Fruit fly (Drosophila melanogaster) whole organism, embryonic: ENCODE data around the gene HisCl1.
A peak's percentile ranks its signal among the peaks of the same experiment; 100 is the strongest.

Source experiments
- CG1024 ChIP-seq: fragments of 200-800 bp; sonication (Bioruptor generic); IDR thresholded peaks from 2 replicates; pipeline ENCODE4 v1.3.6; 2022; ENCODE audit warnings: missing biosample characterization, missing genetic modification characterization
- CG13624 ChIP-seq: fragments of 200-800 bp; sonication (Bioruptor generic); optimal IDR thresholded peaks from 2 replicates; lab custom pipeline; 2016; ENCODE audit warnings: missing biosample characterization, missing genetic modification characterization
- CG17385 ChIP-seq: fragments of 200-800 bp; sonication (Bioruptor generic); optimal IDR thresholded peaks from 3 replicates; lab custom pipeline; 2018; ENCODE audit warnings: missing biosample characterization, mild to moderate bottlenecking, missing genetic modification characterization
- CG2202 ChIP-seq: fragments of 200-800 bp; sonication (Bioruptor generic); optimal IDR thresholded peaks from 2 replicates; lab custom pipeline; 2018; ENCODE audit warnings: missing biosample characterization, mild to moderate bottlenecking, missing genetic modification characterization
- CG2712 ChIP-seq: fragments of 200-800 bp; optimal IDR thresholded peaks from 3 replicates; lab custom pipeline; 2019; ENCODE audit warnings: missing biosample characterization, mild to moderate bottlenecking, missing genetic modification characterization, moderate library complexity
- CG2889 ChIP-seq: fragments of 200-800 bp; sonication (Bioruptor generic); IDR thresholded peaks from 3 replicates; pipeline ENCODE4 v1.3.6; 2022; ENCODE audit warnings: missing biosample characterization, missing genetic modification characterization
- CG30403 ChIP-seq: fragments of 200-800 bp; sonication (Bioruptor generic); optimal IDR thresholded peaks from 3 replicates; lab custom pipeline; 2016; ENCODE audit warnings: missing biosample characterization, missing genetic modification characterization
- CG33557 ChIP-seq: fragments of 200-800 bp; sonication (Bioruptor generic); optimal IDR thresholded peaks from 2 replicates; lab custom pipeline; 2019; ENCODE audit warnings: missing biosample characterization, mild to moderate bottlenecking, missing genetic modification characterization, moderate library complexity
- CG4424 ChIP-seq: fragments of 200-800 bp; sonication (Bioruptor generic); optimal IDR thresholded peaks from 3 replicates; lab custom pipeline; 2016; ENCODE audit warnings: missing biosample characterization, missing genetic modification characterization
- CG7839 ChIP-seq: fragments of 200-800 bp; sonication (Bioruptor generic); optimal IDR thresholded peaks from 3 replicates; lab custom pipeline; 2018; ENCODE audit warnings: missing biosample characterization, mild to moderate bottlenecking, missing genetic modification characterization, moderate library complexity
- CG7928 ChIP-seq: fragments of 200-800 bp; sonication (Bioruptor generic); optimal IDR thresholded peaks from 2 replicates; lab custom pipeline; 2017; ENCODE audit warnings: missing biosample characterization, mild to moderate bottlenecking, missing genetic modification characterization
- CG8478 ChIP-seq: fragments of >200 bp; optimal IDR thresholded peaks from 2 replicates; lab custom pipeline; 2018
- CG9817 ChIP-seq: fragments of 200-800 bp; sonication (Bioruptor generic); optimal IDR thresholded peaks from 2 replicates; lab custom pipeline; 2018; ENCODE audit warnings: missing biosample characterization, mild to moderate bottlenecking, missing genetic modification characterization, moderate library complexity
- Dad ChIP-seq: fragments of 200-800 bp; sonication (Bioruptor generic); optimal IDR thresholded peaks from 3 replicates; lab custom pipeline; 2016; ENCODE audit warnings: missing biosample characterization, missing genetic modification characterization
- Dbx ChIP-seq: fragments of 200-800 bp; sonication (Bioruptor generic); IDR thresholded peaks from 3 replicates; pipeline ENCODE4 v1.3.6; 2022; ENCODE audit warnings: missing biosample characterization, missing genetic modification characterization
- Elba2 ChIP-seq: fragments of 200-800 bp; sonication (Bioruptor generic); optimal IDR thresholded peaks from 3 replicates; lab custom pipeline; 2016; ENCODE audit warnings: missing biosample characterization, missing genetic modification characterization
- HmgZ ChIP-seq: fragments of 200-800 bp; sonication (Bioruptor generic); optimal IDR thresholded peaks from 2 replicates; lab custom pipeline; 2018; ENCODE audit warnings: missing biosample characterization, mild to moderate bottlenecking, missing genetic modification characterization
- Hr78 ChIP-seq, 2 experiments: fragments of 200-800 bp in 1 of 2; fragments of >200 bp in 1 of 2; sonication (Bioruptor generic) in 1 of 2; optimal IDR thresholded peaks; 2 replicates each; lab custom pipeline; 2017 to 2019; ENCODE audit warnings: missing biosample characterization in 2 of 2, missing genetic modification characterization in 2 of 2, mild to moderate bottlenecking in 1 of 2, moderate library complexity in 1 of 2
- Jarid2 ChIP-seq: fragments of 200-800 bp; sonication (Bioruptor generic); optimal IDR thresholded peaks from 3 replicates; lab custom pipeline; 2017; ENCODE audit warnings: mild to moderate bottlenecking, missing biosample characterization, missing genetic modification reagents, missing genetic modification characterization
- MESR4 ChIP-seq: fragments of 200-800 bp; sonication (Bioruptor generic); optimal IDR thresholded peaks from 2 replicates; lab custom pipeline; 2018; ENCODE audit warnings: missing biosample characterization, mild to moderate bottlenecking, missing genetic modification characterization, moderate library complexity
- Myb ChIP-seq: fragments of 200-800 bp; sonication (Bioruptor generic); optimal IDR thresholded peaks from 2 replicates; lab custom pipeline; 2016; ENCODE audit warnings: missing biosample characterization, missing genetic modification characterization
- NC2β ChIP-seq: fragments of 200-800 bp; sonication (Bioruptor generic); optimal IDR thresholded peaks from 2 replicates; lab custom pipeline; 2016; ENCODE audit warnings: missing biosample characterization, missing genetic modification characterization
- PHDP ChIP-seq: fragments of 200-800 bp; sonication (Bioruptor generic); optimal IDR thresholded peaks from 3 replicates; lab custom pipeline; 2018; ENCODE audit warnings: missing biosample characterization, mild to moderate bottlenecking, missing genetic modification characterization, moderate library complexity
- Side ChIP-seq: fragments of 200-800 bp; sonication (Bioruptor generic); optimal IDR thresholded peaks from 2 replicates; lab custom pipeline; 2016; ENCODE audit warnings: missing biosample characterization, missing genetic modification characterization
- Xrp1 ChIP-seq: fragments of 200-800 bp; sonication (Bioruptor generic); IDR thresholded peaks from 2 replicates; pipeline ENCODE4 v1.3.6; 2022; ENCODE audit warnings: missing biosample characterization, missing genetic modification characterization
- ac ChIP-seq: fragments of 200-800 bp; sonication (Bioruptor generic); optimal IDR thresholded peaks from 3 replicates; lab custom pipeline; 2017; ENCODE audit warnings: missing biosample characterization, mild to moderate bottlenecking, missing genetic modification characterization
- aop ChIP-seq: fragments of 200-800 bp; sonication (Bioruptor generic); IDR thresholded peaks from 2 replicates; pipeline ENCODE4 v1.3.6; 2022; ENCODE audit warnings: missing biosample characterization, missing genetic modification characterization
- ase ChIP-seq: fragments of 200-800 bp; sonication (Bioruptor generic); IDR thresholded peaks from 3 replicates; pipeline ENCODE4 v1.3.6; 2022; ENCODE audit warnings: missing biosample characterization, missing genetic modification characterization
- bsh ChIP-seq, 2 experiments: fragments of 200-800 bp; sonication (Bioruptor generic); optimal IDR thresholded peaks; 2 replicates each; lab custom pipeline; 2017 to 2018; ENCODE audit warnings: mild to moderate bottlenecking in 2 of 2, missing biosample characterization in 2 of 2, missing genetic modification characterization in 2 of 2, moderate library complexity in 1 of 2
- ci ChIP-seq: fragments of 200-800 bp; sonication (Bioruptor generic); IDR thresholded peaks from 3 replicates; pipeline ENCODE4 v1.3.6; 2022; ENCODE audit warnings: missing biosample characterization, missing genetic modification characterization
- cwo ChIP-seq: fragments of 200-800 bp; sonication (Bioruptor generic); optimal IDR thresholded peaks from 3 replicates; lab custom pipeline; 2017; ENCODE audit warnings: missing biosample characterization, missing genetic modification characterization, mild to moderate bottlenecking, moderate library complexity, missing genetic modification reagents
- dpn ChIP-seq, 2 experiments: fragments of 200-800 bp; sonication (Bioruptor generic); optimal IDR thresholded peaks; 3 replicates each; lab custom pipeline; 2016; ENCODE audit warnings: missing biosample characterization in 2 of 2, missing genetic modification characterization in 2 of 2
- grau ChIP-seq: fragments of 200-800 bp; optimal IDR thresholded peaks from 3 replicates; lab custom pipeline; 2019; ENCODE audit warnings: missing biosample characterization, mild to moderate bottlenecking, missing genetic modification characterization, moderate library complexity
- gro ChIP-seq: fragments of 200-800 bp; sonication (Bioruptor generic); optimal IDR thresholded peaks from 2 replicates; lab custom pipeline; 2016; ENCODE audit warnings: missing biosample characterization, missing genetic modification characterization
- hkb ChIP-seq, 2 experiments: fragments of 200-800 bp in 1 of 2; fragments of >200 bp in 1 of 2; sonication (Bioruptor generic) in 1 of 2; IDR thresholded peaks in 1 of 2; optimal IDR thresholded peaks in 1 of 2; 2 replicates each; pipeline versions ENCODE4 v1.3.6 to Lab custom; 2017 to 2022; ENCODE audit warnings: missing biosample characterization in 1 of 2, missing genetic modification characterization in 1 of 2
- insv ChIP-seq, 2 experiments: fragments of 200-800 bp; sonication (Bioruptor generic); optimal IDR thresholded peaks; 3 replicates each; lab custom pipeline; 2016 to 2018; ENCODE audit warnings: missing biosample characterization in 2 of 2, missing genetic modification characterization in 2 of 2
- mld ChIP-seq: fragments of 200-800 bp; sonication (Bioruptor generic); IDR thresholded peaks from 3 replicates; pipeline ENCODE4 v1.3.6; 2022; ENCODE audit warnings: missing biosample characterization, missing genetic modification characterization; ENCODE audit not compliant: partially characterized antibody
- nmo ChIP-seq: fragments of 200-800 bp; sonication (Bioruptor generic); optimal IDR thresholded peaks from 2 replicates; lab custom pipeline; 2018; ENCODE audit warnings: missing biosample characterization, mild to moderate bottlenecking, missing genetic modification characterization, moderate library complexity
- oc ChIP-seq: fragments of 200-800 bp; sonication (Bioruptor generic); optimal IDR thresholded peaks from 2 replicates; lab custom pipeline; 2018; ENCODE audit warnings: missing biosample characterization, mild to moderate bottlenecking, missing genetic modification characterization, moderate library complexity
- p53 ChIP-seq: fragments of 200-800 bp; sonication (Bioruptor generic); optimal IDR thresholded peaks from 2 replicates; lab custom pipeline; 2016; ENCODE audit warnings: missing biosample characterization, missing genetic modification characterization
- pnt ChIP-seq: fragments of 200-800 bp; sonication (Bioruptor generic); optimal IDR thresholded peaks from 3 replicates; lab custom pipeline; 2016; ENCODE audit warnings: missing biosample characterization, missing genetic modification characterization
- run ChIP-seq: fragments of 200-800 bp; sonication (Bioruptor generic); optimal IDR thresholded peaks from 3 replicates; lab custom pipeline; 2018; ENCODE audit warnings: missing biosample characterization, mild to moderate bottlenecking, missing genetic modification characterization
- so ChIP-seq: fragments of 200-800 bp; sonication (Bioruptor generic); IDR thresholded peaks from 3 replicates; pipeline ENCODE4 v1.3.6; 2022; ENCODE audit warnings: missing biosample characterization, missing genetic modification characterization
- sqz ChIP-seq: fragments of 200-800 bp; sonication (Bioruptor generic); optimal IDR thresholded peaks from 3 replicates; lab custom pipeline; 2018; ENCODE audit warnings: missing biosample characterization, mild to moderate bottlenecking, missing genetic modification characterization
- sug ChIP-seq: fragments of 200-800 bp; optimal IDR thresholded peaks from 2 replicates; lab custom pipeline; 2019; ENCODE audit warnings: missing biosample characterization, mild to moderate bottlenecking, missing genetic modification characterization, moderate library complexity
- tin ChIP-seq: fragments of 200-800 bp; sonication (Bioruptor generic); optimal IDR thresholded peaks from 3 replicates; lab custom pipeline; 2016; ENCODE audit warnings: missing biosample characterization, missing genetic modification characterization
- trem ChIP-seq: fragments of 200-800 bp; optimal IDR thresholded peaks from 3 replicates; lab custom pipeline; 2019; ENCODE audit warnings: missing biosample characterization, mild to moderate bottlenecking, missing genetic modification characterization, moderate library complexity
- vfl ChIP-seq: fragments of 200-800 bp; sonication (Bioruptor generic); optimal IDR thresholded peaks from 2 replicates; lab custom pipeline; 2016; ENCODE audit warnings: missing biosample characterization, missing genetic modification characterization
- zf30C ChIP-seq: fragments of 200-800 bp; sonication (Bioruptor generic); optimal IDR thresholded peaks from 3 replicates; lab custom pipeline; 2018; ENCODE audit warnings: missing biosample characterization, mild to moderate bottlenecking, missing genetic modification characterization
- zfh2 ChIP-seq: fragments of 200-800 bp; sonication (Bioruptor generic); optimal IDR thresholded peaks from 2 replicates; lab custom pipeline; 2016; ENCODE audit warnings: missing biosample characterization, missing genetic modification characterization

HisCl1 gene

dm6 chr3R:11764279-11764880 is 22.6 kb upstream of the HisCl1 start, which contains the start of gene Lk6 (continued):
- TF ChIP-seq mld (GFP tag; lab: Robert Waterston, UW) (no peak), tin (GFP tag; lab: Kevin White, UChicago) (no peak), p53 (GFP tag; lab: Kevin White, UChicago) (peak; percentile 25), ase (GFP tag; lab: Robert Waterston, UW) (no peak), CG17385 (GFP tag; lab: Kevin White, UChicago) (peak; percentile 61), gro (GFP tag; lab: Kevin White, UChicago) (peak; percentile 83), CG13624 (peak; percentile 60), vfl (GFP tag; lab: Kevin White, UChicago) (peak; percentile 25), CG7839 (tag; lab: Kevin White, UChicago) (peak; percentile 36), dpn (GFP tag; optimal IDR thresholded peaks at IDR 0.05; lab: Kevin White, UChicago) (peak; percentile 41), CG8478 (lab: Kevin White, UChicago) (peak; percentile 39), Xrp1 (GFP tag; lab: Robert Waterston, UW) (no peak), CG4424 (GFP tag; lab: Kevin White, UChicago) (peak; percentile 42), grau (tag; lab: Kevin White, UChicago) (peak; percentile 54), HmgZ (tag; lab: Kevin White, UChicago) (peak; percentile 93), Myb (GFP tag; lab: Kevin White, UChicago) (peak; percentile 82), Hr78 (GFP tag; optimal IDR thresholded peaks at IDR 0.05; lab: Kevin White, UChicago) (peak in 1 of 2 experiments; percentile 28), ci (GFP tag; lab: Robert Waterston, UW) (no peak), Elba2 (GFP tag; lab: Kevin White, UChicago) (peak; percentile 65), Side (GFP tag; lab: Kevin White, UChicago) (peak; percentile 70), CG9817 (tag; lab: Kevin White, UChicago) (peak; percentile 28), Jarid2 (GFP tag; lab: Kevin White, UChicago) (peak; percentile 91), aop (GFP tag; lab: Robert Waterston, UW) (no peak), NC2β (GFP tag; lab: Kevin White, UChicago) (peak; percentile 23), trem (tag; lab: Kevin White, UChicago) (peak; percentile 92), CG2202 (tag; lab: Kevin White, UChicago) (peak; percentile 35), hkb (optimal IDR thresholded peaks at IDR 0.05; lab: Kevin White, UChicago) (peak; percentile 84), hkb (GFP tag; IDR thresholded peaks at IDR 0.05; lab: Robert Waterston, UW) (no peak), insv (GFP tag; optimal IDR thresholded peaks at IDR 0.05; lab: Kevin White, UChicago) (peak in 1 of 2 experiments; percentile 76), so (no peak), run (tag; lab: Kevin White, UChicago) (peak; percentile 82), Dad (peak; percentile 42), CG33557 (GFP tag; lab: Kevin White, UChicago) (peak; percentile 28), Dbx (GFP tag; lab: Robert Waterston, UW) (no peak), cwo (peak; percentile 10), CG30403 (peak; percentile 25), sqz (peak; percentile 88), pnt (GFP tag; lab: Kevin White, UChicago) (peak; percentile 7), sug (tag; lab: Kevin White, UChicago) (peak; percentile 67), MESR4 (peak; percentile 85), bsh (GFP tag; optimal IDR thresholded peaks at IDR 0.05; lab: Kevin White, UChicago) (peak in 1 of 2 experiments; percentile 14), CG1024 (no peak), CG2712 (peak; percentile 71), CG7928 (peak; percentile 53), zfh2 (peak; percentile 39), nmo (GFP tag; lab: Kevin White, UChicago) (peak; percentile 78), CG2889 (GFP tag; lab: Robert Waterston, UW) (no peak), oc (tag; lab: Kevin White, UChicago) (peak; percentile 56), ac (GFP tag; lab: Kevin White, UChicago) (no peak), zf30C (GFP tag; lab: Kevin White, UChicago) (peak; percentile 7), PHDP (tag; lab: Kevin White, UChicago) (peak; percentile 70)
